Worm (Caenorhabditis elegans): ENCODE results near the gene egl-10.

Gene egl-10

DNA sequence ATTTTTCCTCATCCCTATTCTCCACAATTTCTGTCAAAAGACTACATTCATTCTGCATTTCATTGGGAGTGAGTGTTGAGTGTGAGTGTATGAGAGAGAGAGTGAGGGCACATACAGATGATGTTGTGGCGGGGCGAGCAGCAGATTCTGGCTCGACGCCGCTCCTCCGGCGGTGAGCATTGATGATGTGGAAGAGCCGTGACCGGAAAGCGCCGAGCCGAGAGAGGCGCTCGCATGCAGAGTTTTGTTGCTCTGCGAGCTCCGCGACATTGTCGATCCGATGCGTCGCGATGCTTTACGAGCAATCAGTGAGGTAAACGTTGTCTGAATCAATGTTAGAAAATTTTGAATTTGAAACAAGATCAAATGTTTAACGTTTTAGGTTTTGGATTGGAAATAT lies 7.1 kb downstream of the egl-10 start:
- TF ChIP-seq dve-1 (tag; optimal IDR thresholded peaks at IDR 0.05) (no peak), hlh-6 (tag; optimal IDR thresholded peaks at IDR 0.05) (no peak), fkh-10 (GFP tag; optimal IDR thresholded peaks at IDR 0.05) (no peak), sox-4 (tag; optimal IDR thresholded peaks at IDR 0.05) (no peak), pros-1 (tag; optimal IDR thresholded peaks at IDR 0.05) (no peak), lin-11 (tag; optimal IDR thresholded peaks at IDR 0.05) (no peak), ceh-14 (tag; optimal IDR thresholded peaks at IDR 0.05) (no peak), rnt-1 (tag; optimal IDR thresholded peaks at IDR 0.05) (no peak)

DNA sequence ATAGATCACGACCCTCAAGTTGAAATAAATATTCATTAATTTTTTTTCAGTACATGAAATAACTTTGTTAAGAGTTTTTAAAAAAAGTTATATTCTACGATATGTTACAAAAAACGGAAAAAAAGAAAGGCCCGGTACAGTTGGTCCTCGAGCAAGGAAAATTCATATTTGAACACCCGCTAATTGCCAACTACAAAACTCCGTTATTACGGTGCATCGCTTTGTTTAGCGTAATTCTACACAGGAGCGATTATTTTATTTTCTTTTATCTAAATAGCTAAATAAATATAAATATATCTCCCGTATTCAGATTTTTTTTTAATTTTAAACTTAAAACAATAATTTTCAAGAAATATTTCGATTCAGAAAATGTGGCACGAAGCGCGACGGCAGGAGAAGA lies 12.4 kb downstream of the egl-10 start, which contains the start of gene F28C1.1:
Gene F28C1.1, plus strand, starts transcription at position 365 of the 400 bp plus-strand sequence.
- TF ChIP-seq hlh-8 (tag; optimal IDR thresholded peaks at IDR 0.05) = no peak
- TF ChIP-seq elt-2 (tag; optimal IDR thresholded peaks at IDR 0.05) = peak; percentile 11
- no peak for TF ChIP-seq fkh-10 (GFP tag; optimal IDR thresholded peaks at IDR 0.05)
- no peak for TF ChIP-seq C38D4.7 (GFP tag; optimal IDR thresholded peaks at IDR 0.05)

DNA sequence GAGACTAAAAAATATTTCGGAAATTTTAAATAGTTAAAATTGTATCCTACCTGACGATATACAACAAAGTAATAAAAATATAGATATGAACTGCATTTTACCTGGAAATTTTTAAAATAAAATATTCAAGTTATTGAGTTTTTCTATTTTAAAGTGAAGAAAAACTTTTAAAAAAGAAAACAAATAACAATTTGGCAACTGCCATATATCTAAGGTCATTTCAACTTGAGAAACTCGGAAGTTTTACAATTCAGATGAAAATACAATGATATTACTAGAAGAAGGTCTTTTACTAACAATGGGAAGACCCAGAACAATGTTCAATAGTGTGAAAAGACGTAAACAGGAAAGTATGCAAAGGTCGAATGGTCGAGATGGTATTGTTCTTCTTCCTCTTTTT lies 12.9 kb downstream of the egl-10 start, which contains the start of gene C54D10.10:
Gene C54D10.10, minus strand, starts transcription at position 101 of the 400 bp plus-strand sequence.
- no peak for TF ChIP-seq fkh-6 (tag; optimal IDR thresholded peaks at IDR 0.05)
- TF ChIP-seq nhr-11 (tag; optimal IDR thresholded peaks at IDR 0.05) = no peak
- TF ChIP-seq ceh-48 (tag; optimal IDR thresholded peaks at IDR 0.05) = no peak
- TF ChIP-seq C38D4.7 (GFP tag; optimal IDR thresholded peaks at IDR 0.05) = no peak
- no peak for TF ChIP-seq syd-9 (tag; optimal IDR thresholded peaks at IDR 0.05)
- no peak for TF ChIP-seq odd-2 (tag; optimal IDR thresholded peaks at IDR 0.05)
- TF ChIP-seq lin-11 (tag; optimal IDR thresholded peaks at IDR 0.05) = no peak
- TF ChIP-seq tbx-7 (tag; optimal IDR thresholded peaks at IDR 0.05) = no peak
- no peak for TF ChIP-seq ceh-45 (GFP tag; IDR thresholded peaks at IDR 0.05)
- TF ChIP-seq ets-4 (tag; optimal IDR thresholded peaks at IDR 0.05) = no peak
- no peak for TF ChIP-seq pros-1 (tag; optimal IDR thresholded peaks at IDR 0.05)
- no peak for TF ChIP-seq ceh-18 (tag; optimal IDR thresholded peaks at IDR 0.05)

DNA sequence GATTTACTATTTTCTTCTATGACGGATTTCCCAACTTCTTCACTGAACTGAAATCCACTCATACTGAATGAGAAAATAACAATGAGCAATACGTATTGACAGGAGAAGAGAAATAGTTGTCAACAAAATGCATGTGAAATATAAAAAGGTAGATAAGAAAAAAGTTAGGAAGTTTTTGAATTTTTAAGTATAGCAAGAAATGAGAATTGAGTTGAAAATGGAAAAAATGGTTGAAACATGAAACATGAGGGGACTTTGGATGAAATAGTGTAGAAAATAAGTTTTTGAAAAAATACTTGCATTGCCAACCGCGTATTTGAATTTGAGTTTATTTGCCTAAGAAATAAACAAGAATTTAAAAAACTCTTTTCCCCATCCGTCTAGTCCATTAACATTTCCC lies 15.9 kb downstream of the egl-10 start, which contains the start of the genes pals-38 and C54D10.9:
Gene pals-38, minus strand, starts transcription at position 101 of the 400 bp plus-strand sequence.
Gene C54D10.9, plus strand, starts transcription at position 259 of the 400 bp plus-strand sequence.
- TF ChIP-seq unc-42 (tag; optimal IDR thresholded peaks at IDR 0.05) (no peak), madf-2 (tag; optimal IDR thresholded peaks at IDR 0.05) (no peak), lim-6 (tag; optimal IDR thresholded peaks at IDR 0.05) (no peak), ttx-3 (tag; optimal IDR thresholded peaks at IDR 0.05) (no peak), ceh-34 (tag; optimal IDR thresholded peaks at IDR 0.05) (no peak), nfya-1 (tag; optimal IDR thresholded peaks at IDR 0.05) (no peak), pqm-1 (tag; optimal IDR thresholded peaks at IDR 0.05) (no peak), ceh-9 (tag; optimal IDR thresholded peaks at IDR 0.05) (no peak), elt-4 (tag; optimal IDR thresholded peaks at IDR 0.05) (no peak), hlh-13 (GFP tag; optimal IDR thresholded peaks at IDR 0.05) (no peak), ceh-22 (tag; optimal IDR thresholded peaks at IDR 0.05) (no peak), sdc-2 (tag; optimal IDR thresholded peaks at IDR 0.05) (no peak), ceh-6 (GFP tag; optimal IDR thresholded peaks at IDR 0.05) (no peak), T23F11.4 (GFP tag; optimal IDR thresholded peaks at IDR 0.05) (no peak), che-1 (tag; optimal IDR thresholded peaks at IDR 0.05) (no peak), mec-3 (tag; optimal IDR thresholded peaks at IDR 0.05; ENCODE audit: borderline replicate concordance) (no peak), rnt-1 (tag; optimal IDR thresholded peaks at IDR 0.05) (no peak), nhr-232 (tag; optimal IDR thresholded peaks at IDR 0.05) (no peak), tbx-2 (tag; optimal IDR thresholded peaks at IDR 0.05) (no peak)
